Worm (Caenorhabditis elegans): ENCODE measurements around the gene argn-1.

Gene argn-1

ce11 chrX:5628432-5628977 lies 1.3 kb upstream of the argn-1 start:
- TF ChIP-seq ces-1 (GFP tag; optimal IDR thresholded peaks at IDR 0.05) (no peak), zip-8 (tag; optimal IDR thresholded peaks at IDR 0.05) (no peak), ceh-39 (tag; optimal IDR thresholded peaks at IDR 0.05) (no peak), unc-120 (tag; optimal IDR thresholded peaks at IDR 0.05; ENCODE audit: poor library complexity, severe bottlenecking) (no peak), lin-32 (GFP tag; optimal IDR thresholded peaks at IDR 0.05) (no peak), nhr-2 (tag; optimal IDR thresholded peaks at IDR 0.05) (no peak), ham-2 (GFP tag; optimal IDR thresholded peaks at IDR 0.05) (no peak), lsy-2 (tag; optimal IDR thresholded peaks at IDR 0.05) (no peak), elt-3 (tag; optimal IDR thresholded peaks at IDR 0.05) (no peak), nhr-76 (tag; optimal IDR thresholded peaks at IDR 0.05) (no peak), M03D4.4 (tag; optimal IDR thresholded peaks at IDR 0.05) (no peak), cnd-1 (tag; optimal IDR thresholded peaks at IDR 0.05) (no peak), nhr-12 (tag; optimal IDR thresholded peaks at IDR 0.05) (no peak), mep-1 (tag; optimal IDR thresholded peaks at IDR 0.05) (no peak), nhr-237 (tag; optimal IDR thresholded peaks at IDR 0.05) (no peak)

- TF ChIP-seq blmp-1 (tag; optimal IDR thresholded peaks at IDR 0.05) = no peak
- no peak for TF ChIP-seq cnd-1 (tag; optimal IDR thresholded peaks at IDR 0.05)
- TF ChIP-seq zip-8 (tag; optimal IDR thresholded peaks at IDR 0.05) = no peak
- no peak for TF ChIP-seq pha-4 (tag; optimal IDR thresholded peaks at IDR 0.05)
- no peak for TF ChIP-seq flh-1 (GFP tag; optimal IDR thresholded peaks at IDR 0.05)
- TF ChIP-seq tbx-8 (GFP tag; optimal IDR thresholded peaks at IDR 0.05) = no peak
- no peak for TF ChIP-seq sptf-1 (tag; optimal IDR thresholded peaks at IDR 0.05)
- TF ChIP-seq ztf-11 (tag; optimal IDR thresholded peaks at IDR 0.05) = no peak
- no peak for TF ChIP-seq nhr-237 (tag; optimal IDR thresholded peaks at IDR 0.05)
- TF ChIP-seq ceh-43 (GFP tag; optimal IDR thresholded peaks at IDR 0.05) = no peak
- no peak for TF ChIP-seq ces-1 (GFP tag; optimal IDR thresholded peaks at IDR 0.05)
- no peak for TF ChIP-seq elt-3 (tag; optimal IDR thresholded peaks at IDR 0.05)
These were observed 1.2 kb downstream of the argn-1 start for ce11 chrX:5631008-5631407.

DNA sequence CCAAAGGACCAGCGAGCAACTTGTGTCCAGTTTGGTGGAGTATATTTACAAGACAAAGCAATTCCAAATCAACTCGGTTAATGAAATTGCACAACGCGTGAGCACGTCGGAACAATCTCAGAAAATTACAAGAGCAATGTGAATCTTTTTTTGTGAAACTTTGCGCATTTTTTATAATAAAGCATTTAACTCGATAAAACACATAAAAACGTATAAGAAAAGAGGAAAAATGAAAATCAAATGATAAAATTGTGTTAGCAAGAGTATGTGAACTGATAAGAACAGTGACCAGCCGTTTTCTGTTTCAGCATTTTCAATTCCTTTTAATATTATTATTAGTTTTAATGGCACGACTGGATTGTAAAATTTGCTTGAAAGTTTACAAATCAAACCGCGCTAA lies 1.8 kb downstream of the argn-1 start, which contains the start of gene T22B7.8:
TSS of gene T22B7.8 (plus strand) at position 301 of the 400 bp plus-strand sequence.
- TF ChIP-seq cnd-1 (tag; optimal IDR thresholded peaks at IDR 0.05) = no peak
- no peak for TF ChIP-seq pha-4 (tag; optimal IDR thresholded peaks at IDR 0.05)
- TF ChIP-seq lin-13 (tag; optimal IDR thresholded peaks at IDR 0.05) = no peak
- no peak for TF ChIP-seq unc-120 (tag; optimal IDR thresholded peaks at IDR 0.05; ENCODE audit: poor library complexity, severe bottlenecking)
- no peak for TF ChIP-seq nhr-2 (tag; optimal IDR thresholded peaks at IDR 0.05)
- no peak for TF ChIP-seq bed-3 (GFP tag; optimal IDR thresholded peaks at IDR 0.05)
- no peak for TF ChIP-seq ceh-83 (GFP tag; optimal IDR thresholded peaks at IDR 0.05)
- no peak for TF ChIP-seq ztf-11 (tag; optimal IDR thresholded peaks at IDR 0.05)
- TF ChIP-seq unc-39 (tag; optimal IDR thresholded peaks at IDR 0.05) = no peak
- no peak for TF ChIP-seq nhr-12 (tag; optimal IDR thresholded peaks at IDR 0.05)
- TF ChIP-seq unc-62 (GFP tag; optimal IDR thresholded peaks at IDR 0.05) = no peak
- no peak for TF ChIP-seq lin-32 (GFP tag; optimal IDR thresholded peaks at IDR 0.05)

- no peak for TF ChIP-seq drap-1 (GFP tag; optimal IDR thresholded peaks at IDR 0.05)
- no peak for TF ChIP-seq mls-2 (tag; optimal IDR thresholded peaks at IDR 0.05)
- no peak for TF ChIP-seq flh-1 (GFP tag; optimal IDR thresholded peaks at IDR 0.05)
- no peak for TF ChIP-seq mab-5 (tag; optimal IDR thresholded peaks at IDR 0.05)
- TF ChIP-seq ztf-11 (tag; optimal IDR thresholded peaks at IDR 0.05) = no peak
- TF ChIP-seq unc-120 (tag; optimal IDR thresholded peaks at IDR 0.05; ENCODE audit: poor library complexity, severe bottlenecking) = no peak
- no peak for TF ChIP-seq lin-32 (GFP tag; optimal IDR thresholded peaks at IDR 0.05)
- TF ChIP-seq zip-8 (tag; optimal IDR thresholded peaks at IDR 0.05) = no peak
These were observed 9.7 kb downstream of the argn-1 start for ce11 chrX:5639562-5639961.

DNA sequence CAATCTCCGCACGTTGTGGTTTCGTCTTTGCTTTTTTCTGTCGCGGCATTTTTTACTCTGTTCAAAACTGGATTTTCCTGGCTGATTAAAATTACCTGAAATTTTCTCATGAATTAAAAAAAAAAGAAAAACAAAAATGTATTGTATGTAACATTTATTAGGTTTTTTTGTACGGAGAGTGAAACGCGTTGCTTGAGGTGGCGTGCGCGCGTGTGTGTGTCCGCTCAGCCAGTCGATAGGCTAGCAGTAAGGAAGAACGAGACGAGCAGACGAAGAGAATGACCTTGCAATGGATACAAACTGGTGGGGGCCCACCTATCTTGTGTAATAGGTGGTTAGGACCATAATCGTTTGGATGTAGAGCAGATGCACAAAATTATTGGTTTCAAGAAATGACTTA lies 11.5 kb downstream of the argn-1 start, which contains the start of gene T22B7.4:
TSS of gene T22B7.4 (minus strand) at position 101 of the 400 bp plus-strand sequence.
- no peak for TF ChIP-seq nhr-76 (tag; optimal IDR thresholded peaks at IDR 0.05)
- no peak for TF ChIP-seq cnd-1 (tag; optimal IDR thresholded peaks at IDR 0.05)
- peak; percentile 32 for TF ChIP-seq nhr-2 (tag; optimal IDR thresholded peaks at IDR 0.05)

DNA sequence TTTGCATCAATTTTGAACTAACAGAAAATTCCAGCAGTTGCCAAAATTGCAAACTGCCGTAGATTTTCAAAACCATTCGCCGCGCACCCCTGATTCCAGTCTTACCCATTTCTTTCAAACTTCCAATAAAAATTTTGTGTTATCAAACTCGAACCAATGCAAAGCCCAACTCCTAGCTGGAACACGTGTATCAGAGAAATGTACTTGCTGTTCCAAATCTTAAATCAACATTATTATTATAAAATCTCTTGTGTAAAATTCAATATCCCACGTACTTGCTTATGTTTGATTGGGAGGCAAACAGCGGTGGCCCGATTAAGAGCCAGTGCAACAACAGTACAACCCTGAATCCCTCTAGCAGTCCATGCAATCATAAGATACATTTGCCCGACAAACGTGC lies 14.3 kb downstream of the argn-1 start:
- no peak for TF ChIP-seq unc-39 (tag; optimal IDR thresholded peaks at IDR 0.05)
- TF ChIP-seq sem-2 (GFP tag; optimal IDR thresholded peaks at IDR 0.05) = no peak
- no peak for TF ChIP-seq snpc-4 (tag; optimal IDR thresholded peaks at IDR 0.05)
- TF ChIP-seq cnd-1 (tag; optimal IDR thresholded peaks at IDR 0.05) = no peak
- no peak for TF ChIP-seq mls-2 (tag; optimal IDR thresholded peaks at IDR 0.05)
- TF ChIP-seq unc-120 (tag; optimal IDR thresholded peaks at IDR 0.05; ENCODE audit: poor library complexity, severe bottlenecking) = no peak

Measured in whole organism, mixed stage, embryonic.